Worm (Caenorhabditis elegans) whole organism, L4 larva: ENCODE results near the gene wars-1.
A peak's percentile ranks its signal among the peaks of the same experiment; 100 is the strongest.
"Not testable (repeated sequence)": the region's sequence is repeated elsewhere in the genome, so short reads cannot be mapped to it uniquely, and the experiment has no call there.

Experiments used
- D1046.2 ChIP-seq: fragments of 200-800 bp; sonication (Bioruptor generic); IDR thresholded peaks from 2 replicates; pipeline ENCODE4 v1.3.6; 2022; ENCODE audit warnings: missing genetic modification characterization, missing compliant biosample characterization
- F26F4.8 ChIP-seq: fragments of 200-800 bp; sonication (Bioruptor generic); conservative IDR thresholded peaks from 2 replicates; pipeline ENCODE4 v1.3.6; 2022; ENCODE audit warnings: missing genetic modification characterization, missing compliant biosample characterization
- Y105C5A.15 ChIP-seq: fragments of 200-800 bp; sonication (Bioruptor generic); IDR thresholded peaks from 2 replicates; pipeline ENCODE4 v1.3.6; 2022; ENCODE audit warnings: missing genetic modification characterization, missing compliant biosample characterization
- Y48G9A.11 ChIP-seq: fragments of 200-800 bp; sonication (Bioruptor generic); IDR thresholded peaks from 2 replicates; pipeline ENCODE4 v1.3.6; 2022; ENCODE audit warnings: missing genetic modification reagents, missing genetic modification characterization, missing compliant biosample characterization
- aha-1 ChIP-seq: fragments of 150-350 bp; peaks from one replicate; lab custom pipeline; 2014; ENCODE audit warnings: missing biosample characterization, missing genetic modification characterization
- ama-1 ChIP-seq: fragments of 150-350 bp; optimal IDR thresholded peaks from 2 replicates; lab custom pipeline; 2014; ENCODE audit warnings: inconsistent platforms, mixed read lengths
- ctbp-1 ChIP-seq: fragments of 200-800 bp; sonication (Bioruptor generic); IDR thresholded peaks from 2 replicates; pipeline ENCODE4 v1.3.6; 2022; ENCODE audit warnings: missing genetic modification reagents, missing genetic modification characterization, missing compliant biosample characterization
- daf-12 ChIP-seq: fragments of 150-350 bp; optimal IDR thresholded peaks from 2 replicates; lab custom pipeline; 2014; ENCODE audit warnings: missing biosample characterization, missing genetic modification reagents, missing genetic modification characterization
- dmd-6 ChIP-seq: fragments of 200-800 bp; sonication (Bioruptor generic); IDR thresholded peaks from 2 replicates; pipeline ENCODE4 v1.3.6; 2022; ENCODE audit warnings: missing genetic modification reagents, missing genetic modification characterization, missing compliant biosample characterization
- dmd-8 ChIP-seq: fragments of 200-800 bp; sonication (Bioruptor generic); IDR thresholded peaks from 2 replicates; pipeline ENCODE4 v1.3.6; 2022; ENCODE audit warnings: missing genetic modification characterization, missing compliant biosample characterization
- dmd-9 ChIP-seq: fragments of 200-800 bp; sonication (Bioruptor generic); IDR thresholded peaks from 2 replicates; pipeline ENCODE4 v1.3.6; 2022; ENCODE audit warnings: missing genetic modification reagents, missing genetic modification characterization, missing compliant biosample characterization
- dve-1 ChIP-seq: sonication (generic microtip); optimal IDR thresholded peaks from 2 replicates; lab custom pipeline; 2017; ENCODE audit warnings: antibody characterized with exemption, mild to moderate bottlenecking, missing genetic modification characterization, missing compliant biosample characterization; ENCODE audit not compliant: insufficient read depth
- egl-43 ChIP-seq: fragments of 200-800 bp; sonication (Bioruptor generic); IDR thresholded peaks from 2 replicates; pipeline ENCODE4 v1.3.6; 2022; ENCODE audit warnings: missing genetic modification reagents, missing genetic modification characterization, missing compliant biosample characterization
- hif-1 ChIP-seq, 2 experiments: sonication (generic microtip); optimal IDR thresholded peaks; 2 replicates each; lab custom pipeline; 2016 to 2017; ENCODE audit warnings: missing compliant biosample characterization in 2 of 2, missing genetic modification characterization in 2 of 2, missing genetic modification reagents in 2 of 2, missing genotype in 2 of 2, mild to moderate bottlenecking in 1 of 2
- hlh-11 ChIP-seq: fragments of 200-800 bp; sonication (Bioruptor generic); optimal IDR thresholded peaks from 2 replicates; lab custom pipeline; 2018; ENCODE audit warnings: mild to moderate bottlenecking, missing genetic modification characterization, missing compliant biosample characterization
- lim-7 ChIP-seq: fragments of 200-800 bp; sonication (Bioruptor generic); IDR thresholded peaks from 2 replicates; pipeline ENCODE4 v1.3.6; 2022; ENCODE audit warnings: missing genetic modification characterization, missing compliant biosample characterization
- lin-38 ChIP-seq: fragments of 200-800 bp; sonication (Bioruptor generic); IDR thresholded peaks from 2 replicates; pipeline ENCODE4 v1.3.6; 2022; ENCODE audit warnings: missing genetic modification reagents, missing genetic modification characterization, missing compliant biosample characterization
- lsy-2 ChIP-seq, 2 experiments: fragments of 150-350 bp in 1 of 2; sonication (generic microtip) in 1 of 2; optimal IDR thresholded peaks; 2 replicates each; lab custom pipeline; 2014 to 2017; ENCODE audit warnings: missing biosample characterization in 2 of 2, missing genetic modification characterization in 2 of 2
- madf-5 ChIP-seq, 2 experiments: fragments of 200-800 bp; sonication (Bioruptor generic); IDR thresholded peaks; 2 replicates each; pipeline ENCODE4 v1.3.6; 2022; ENCODE audit warnings: missing compliant biosample characterization in 2 of 2, missing genetic modification characterization in 2 of 2
- madf-9 ChIP-seq: fragments of 200-800 bp; sonication (Bioruptor generic); conservative IDR thresholded peaks from 2 replicates; pipeline ENCODE4 v1.3.6; 2022; ENCODE audit warnings: missing genetic modification reagents, missing genetic modification characterization, missing compliant biosample characterization
- mdl-1 ChIP-seq, 2 experiments: fragments of 150-350 bp in 1 of 2; sonication (generic microtip) in 1 of 2; optimal IDR thresholded peaks; 2 replicates each; lab custom pipeline; 2014 to 2017; ENCODE audit warnings: missing biosample characterization in 2 of 2, missing genetic modification characterization in 2 of 2
- nhr-102 ChIP-seq: sonication (generic microtip); optimal IDR thresholded peaks from 2 replicates; lab custom pipeline; 2016; ENCODE audit warnings: mild to moderate bottlenecking, missing genetic modification characterization, moderate library complexity, missing compliant biosample characterization
- nhr-28 ChIP-seq: fragments of 150-350 bp; optimal IDR thresholded peaks from 2 replicates; lab custom pipeline; 2014; ENCODE audit warnings: missing biosample characterization, missing genetic modification characterization
- nhr-48 ChIP-seq: sonication (generic microtip); optimal IDR thresholded peaks from 2 replicates; lab custom pipeline; 2016; ENCODE audit warnings: mild to moderate bottlenecking, missing genetic modification characterization, missing compliant biosample characterization
- nhr-77 ChIP-seq: fragments of 150-350 bp; optimal IDR thresholded peaks from 2 replicates; lab custom pipeline; 2014; ENCODE audit warnings: missing biosample characterization, missing genetic modification characterization
- pha-4 ChIP-seq, 2 experiments: fragments of 150-350 bp in 1 of 2; fragments of 200-800 bp in 1 of 2; sonication (Bioruptor generic) in 1 of 2; IDR thresholded peaks in 1 of 2; optimal IDR thresholded peaks in 1 of 2; 2 replicates each; pipeline versions ENCODE4 v1.3.6 to Lab custom; 2014 to 2022; ENCODE audit warnings: missing genetic modification characterization in 2 of 2, missing genetic modification reagents in 2 of 2, missing biosample characterization in 1 of 2, missing compliant biosample characterization in 1 of 2
- pqm-1 ChIP-seq: sonication (generic microtip); optimal IDR thresholded peaks from 2 replicates; lab custom pipeline; 2017; ENCODE audit warnings: missing biosample characterization, missing genetic modification characterization
- rbr-2 ChIP-seq: sonication (generic microtip); optimal IDR thresholded peaks from 2 replicates; lab custom pipeline; 2016; ENCODE audit warnings: missing genotype, missing genetic modification characterization, missing compliant biosample characterization
- snpc-1.2 ChIP-seq: fragments of 200-800 bp; sonication (Bioruptor generic); IDR thresholded peaks from 2 replicates; pipeline ENCODE4 v1.3.6; 2022; ENCODE audit warnings: missing genetic modification reagents, missing genetic modification characterization, missing compliant biosample characterization
- spr-1 ChIP-seq: sonication (generic microtip); optimal IDR thresholded peaks from 2 replicates; lab custom pipeline; 2016; ENCODE audit warnings: mild to moderate bottlenecking, missing genetic modification characterization, missing compliant biosample characterization
- tra-1 ChIP-seq: fragments of 200-800 bp; sonication (Bioruptor generic); IDR thresholded peaks from 2 replicates; pipeline ENCODE4 v1.3.6; 2022; ENCODE audit warnings: missing genetic modification reagents, missing genetic modification characterization, missing compliant biosample characterization
- unc-130 ChIP-seq: sonication (generic microtip); optimal IDR thresholded peaks from 2 replicates; lab custom pipeline; 2016; ENCODE audit warnings: missing genetic modification reagents, missing genetic modification characterization, missing compliant biosample characterization
- zfp-3 ChIP-seq: fragments of 200-800 bp; sonication (Bioruptor generic); conservative IDR thresholded peaks from 2 replicates; pipeline ENCODE4 v1.3.6; 2022; ENCODE audit warnings: missing genetic modification reagents, missing genetic modification characterization, missing compliant biosample characterization
- zip-2 ChIP-seq: fragments of 150-350 bp; optimal IDR thresholded peaks from 2 replicates; lab custom pipeline; 2014; ENCODE audit warnings: missing biosample characterization, missing genetic modification characterization

The wars-1 gene

DNA sequence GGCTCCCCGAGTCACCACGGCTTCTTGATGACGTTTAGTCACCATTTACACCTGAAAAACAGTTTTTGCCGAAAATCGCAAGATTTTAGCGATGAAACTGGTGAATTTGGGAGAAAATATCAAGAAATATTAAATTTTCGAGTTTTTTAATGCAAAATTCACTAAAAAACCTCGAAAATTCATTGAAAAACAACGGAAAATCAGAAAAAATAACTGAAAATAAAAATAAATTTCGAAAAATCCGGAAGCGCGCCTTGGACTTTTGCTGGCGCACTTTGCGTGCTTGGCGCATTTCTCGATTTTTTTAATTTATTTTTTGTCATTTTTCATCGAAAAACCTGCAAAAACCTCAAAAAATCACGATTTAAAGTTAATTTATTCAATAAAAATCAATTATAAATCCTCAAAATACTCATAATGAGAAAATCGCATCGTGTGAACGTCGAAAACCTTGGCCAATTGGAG, 35.9 kb upstream of the wars-1 start, which contains the start of gene emb-4 (continued):
- no peak for TF ChIP-seq ctbp-1 (GFP tag; lab: Robert Waterston, UW)
- no peak for TF ChIP-seq daf-12

DNA sequence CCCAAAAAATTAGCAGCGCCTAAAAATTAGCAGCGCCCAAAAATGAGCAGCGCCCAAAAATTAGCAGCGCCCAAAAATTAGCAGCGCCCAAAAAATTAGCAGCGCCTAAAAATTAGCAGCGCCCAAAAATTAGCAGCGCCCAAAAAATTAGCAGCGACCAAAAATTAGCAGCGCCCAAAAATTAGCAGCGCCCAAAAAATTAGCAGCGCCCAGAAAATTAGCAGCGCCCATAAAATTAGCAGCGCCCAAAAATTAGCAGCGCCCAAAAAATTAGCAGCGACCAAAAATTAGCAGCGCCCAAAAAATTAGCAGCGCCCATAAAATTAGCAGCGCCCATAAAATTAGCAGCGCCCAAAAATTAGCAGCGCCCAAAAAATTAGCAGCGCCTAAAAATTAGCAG, 24.0 kb upstream of the wars-1 start:
- 0 out of 2 replicates have a peak, but pooled peaks have one; percentile 45 for TF ChIP-seq zfp-3 (GFP tag; lab: Robert Waterston, UW)
- TF ChIP-seq lim-7 (GFP tag; lab: Robert Waterston, UW), result 0 out of 2 replicates have a peak, but pooled peaks have one; percentile 27
- 0 out of 4 replicates have a peak, but pooled peaks of 1 of the 2 experiments have one; percentile 45 for TF ChIP-seq madf-5 (GFP tag; IDR thresholded peaks at IDR 0.05; lab: Robert Waterston, UW)
- peak; percentile 45; the same call in 1 of the 2 replicates for TF ChIP-seq Y48G9A.11 (GFP tag; lab: Robert Waterston, UW)
- peak; percentile 33; the same call in 1 of the 2 replicates for TF ChIP-seq lin-38
- TF ChIP-seq snpc-1.2 (GFP tag; lab: Robert Waterston, UW), result 0 out of 2 replicates have a peak, but pooled peaks have one; percentile 6
- peak; percentile 43; the same call in 1 of the 2 replicates for TF ChIP-seq D1046.2 (GFP tag; lab: Robert Waterston, UW)
- TF ChIP-seq F26F4.8 (GFP tag; lab: Robert Waterston, UW), result peak; percentile 58; the same call in 1 of the 2 replicates
- TF ChIP-seq egl-43 (GFP tag; lab: Robert Waterston, UW), result 0 out of 2 replicates have a peak, but pooled peaks have one; percentile 48
- TF ChIP-seq pha-4 (GFP tag; IDR thresholded peaks at IDR 0.05; lab: Robert Waterston, UW), result peak; percentile 45; the same call in 1 of the 2 replicates
- not testable (repeated sequence) for TF ChIP-seq pha-4 (tag; optimal IDR thresholded peaks at IDR 0.05; lab: Kevin White, UChicago)
- 0 out of 2 replicates have a peak, but pooled peaks have one; percentile 6 for TF ChIP-seq ctbp-1 (GFP tag; lab: Robert Waterston, UW)
- TF ChIP-seq dmd-8 (GFP tag; lab: Robert Waterston, UW), result 0 out of 2 replicates have a peak, but pooled peaks have one; percentile 16
- TF ChIP-seq, all 104 proteins: peak for 12; not testable (repeated sequence) for 92

DNA sequence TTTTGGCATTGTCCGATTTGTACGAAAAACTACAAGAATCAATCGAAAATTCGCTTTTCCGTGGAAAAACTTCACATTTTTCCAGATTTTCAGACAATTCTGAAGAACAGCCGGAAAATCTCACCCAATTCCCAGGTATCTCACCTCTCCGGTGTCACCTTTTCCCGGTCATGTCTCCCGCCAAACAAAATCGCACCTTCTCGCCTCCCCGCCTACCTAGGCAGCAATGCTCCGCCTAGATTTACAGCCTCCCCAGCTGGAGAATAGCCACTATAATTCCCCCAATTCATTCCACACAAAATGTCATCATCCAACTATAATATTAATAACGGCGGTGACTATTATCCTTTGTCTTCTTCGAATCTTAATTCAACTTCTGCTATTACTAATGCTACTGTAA, 14.8 kb upstream of the wars-1 start, which contains the start of gene ceh-51:
ceh-51 (plus strand) TSS at position 301 of the 400 bp plus-strand sequence.
- TF ChIP-seq spr-1 (tag; lab: Kevin White, UChicago) (no peak), zip-2 (tag; lab: Kevin White, UChicago) (no peak), daf-12 (no peak), lsy-2 (tag; optimal IDR thresholded peaks at IDR 0.05; lab: Kevin White, UChicago) (no peak), madf-9 (GFP tag; lab: Robert Waterston, UW) (no peak), pqm-1 (tag; lab: Kevin White, UChicago) (no peak), unc-130 (GFP tag; lab: Kevin White, UChicago) (no peak), nhr-77 (no peak), dmd-9 (GFP tag; lab: Robert Waterston, UW) (no peak), ama-1 (lab: Kevin White, UChicago) (no peak), nhr-102 (tag; lab: Kevin White, UChicago) (no peak), mdl-1 (tag; optimal IDR thresholded peaks at IDR 0.05; lab: Kevin White, UChicago) (no peak)

DNA sequence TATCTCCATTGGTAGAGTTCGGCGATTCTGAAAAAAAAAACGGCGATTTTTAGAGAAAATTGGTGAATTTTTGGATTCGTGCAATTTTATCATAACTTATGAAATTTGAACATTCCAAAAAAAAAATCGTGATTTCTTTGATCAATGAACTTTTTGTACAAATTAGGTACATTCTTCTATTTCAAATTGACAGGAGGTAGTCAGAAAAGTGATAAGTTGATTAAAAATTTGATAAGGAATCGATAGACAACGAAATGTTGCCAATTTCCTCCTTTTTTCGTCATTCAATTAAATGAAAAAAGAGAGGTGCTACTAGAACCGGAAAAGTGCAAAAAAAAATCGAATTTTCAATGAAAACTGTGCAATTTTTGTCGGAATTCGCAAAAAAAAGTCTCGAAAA, 11.9 kb upstream of the wars-1 start:
- TF ChIP-seq hlh-11 (tag; lab: Kevin White, UChicago) (peak; percentile 6), nhr-48 (peak; percentile 20), dve-1 (peak; percentile 69), daf-12 (no peak), aha-1 (tag; lab: Kevin White, UChicago) (peak; percentile 20), hif-1 (tag; optimal IDR thresholded peaks at IDR 0.05; lab: Kevin White, UChicago) (no peak), dmd-6 (GFP tag; lab: Robert Waterston, UW) (peak; percentile 84), tra-1 (GFP tag; lab: Robert Waterston, UW) (no peak), pqm-1 (tag; lab: Kevin White, UChicago) (peak; percentile 92), nhr-28 (tag; lab: Kevin White, UChicago) (peak; percentile 68), nhr-77 (peak; percentile 58), rbr-2 (tag; lab: Kevin White, UChicago) (no peak), Y105C5A.15 (no peak)
- TF ChIP-seq, all 104 proteins: peak for 8
